Worm (Caenorhabditis elegans) whole organism, L1 larva: ENCODE measurements around the gene eral-1.

ENCODE experiments used
- nhr-76 ChIP-seq: sonication (generic microtip); optimal IDR thresholded peaks from 2 replicates; lab custom pipeline; 2017; ENCODE audit warnings: missing biosample characterization, missing genetic modification characterization
- skn-1 ChIP-seq: fragments of 150-350 bp; optimal IDR thresholded peaks from 2 replicates; lab custom pipeline; 2014; ENCODE audit warnings: missing biosample characterization, missing genetic modification characterization
- snpc-4 ChIP-seq: fragments of 150-350 bp; optimal IDR thresholded peaks from 2 replicates; lab custom pipeline; 2014; ENCODE audit warnings: missing biosample characterization, missing genetic modification characterization
- unc-130 ChIP-seq: fragments of 150-350 bp; optimal IDR thresholded peaks from 2 replicates; lab custom pipeline; 2017; ENCODE audit warnings: missing biosample characterization, missing genetic modification characterization, inconsistent platforms
- unc-62 ChIP-seq: fragments of 150-350 bp; optimal IDR thresholded peaks from 2 replicates; lab custom pipeline; 2014; ENCODE audit warnings: missing biosample characterization, missing genetic modification reagents, missing genetic modification characterization

ce11 chrII:9605336-9605735 lies 15.8 kb upstream of the eral-1 start, which contains the start of gene nhr-19:
- TF ChIP-seq unc-62 (no peak), nhr-76 (tag; lab: Kevin White, UChicago) (no peak), snpc-4 (tag; lab: Kevin White, UChicago) (no peak), unc-130 (no peak), skn-1 (tag; lab: Kevin White, UChicago) (no peak)
